Worm (Caenorhabditis elegans): ENCODE measurements around the gene R02F2.10.

DNA sequence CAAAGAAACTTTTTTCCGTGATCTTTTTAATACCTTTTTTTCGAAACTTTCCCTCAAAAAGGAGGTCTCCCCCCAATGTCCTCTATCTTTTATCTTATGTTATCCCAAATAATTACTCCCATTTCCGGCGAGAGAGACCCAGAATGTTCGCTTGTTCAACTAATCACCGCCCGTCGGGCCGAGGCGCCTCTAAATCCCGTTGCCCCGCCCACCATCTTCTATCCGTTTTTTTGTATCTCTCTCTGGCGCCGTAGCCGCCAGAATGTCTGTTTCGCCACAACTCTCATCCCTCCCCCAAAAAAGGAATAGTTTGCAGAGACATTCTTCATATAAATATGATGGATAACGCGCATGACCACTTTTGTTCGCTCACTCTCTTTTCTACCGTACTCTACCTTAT is 5.4 kb upstream of the R02F2.10 start:
- no peak for TF ChIP-seq pha-4 (tag; optimal IDR thresholded peaks at IDR 0.05)
- TF ChIP-seq ceh-34 (tag; optimal IDR thresholded peaks at IDR 0.05): no peak
- no peak for TF ChIP-seq sox-4 (tag; optimal IDR thresholded peaks at IDR 0.05)
- TF ChIP-seq K09A11.1 (tag; optimal IDR thresholded peaks at IDR 0.05; ENCODE audit: insufficient read depth): no peak
- no peak for TF ChIP-seq syd-9 (tag; optimal IDR thresholded peaks at IDR 0.05)
- no peak for TF ChIP-seq unc-3 (GFP tag; conservative IDR thresholded peaks at IDR 0.05)
- no peak for TF ChIP-seq unc-3 (tag; optimal IDR thresholded peaks at IDR 0.05)
- TF ChIP-seq dmd-4 (tag; optimal IDR thresholded peaks at IDR 0.05; ENCODE audit: borderline replicate concordance): no peak

Measured in whole organism, late embryonic.